Fruit fly (Drosophila melanogaster) whole organism: ENCODE measurements around the gene CG3625.

Source experiments
- CG8478 ChIP-seq: fragments of >200 bp; optimal IDR thresholded peaks from 2 replicates; lab custom pipeline; 2018; ENCODE audit warnings: inconsistent platforms
- EcR ChIP-seq, 2 experiments: fragments of >200 bp; optimal IDR thresholded peaks; 2 replicates each; lab custom pipeline; 2017; ENCODE audit warnings: missing biosample characterization in 2 of 2, missing genetic modification characterization in 2 of 2, missing genetic modification reagents in 2 of 2
- pan ChIP-seq: fragments of >200 bp; optimal IDR thresholded peaks from 2 replicates; lab custom pipeline; 2017
- psq ChIP-seq: fragments of >200 bp; optimal IDR thresholded peaks from 2 replicates; lab custom pipeline; 2017
- usp ChIP-seq: fragments of >200 bp; optimal IDR thresholded peaks from 2 replicates; lab custom pipeline; 2017; ENCODE audit warnings: missing biosample characterization, missing genetic modification characterization, mixed read lengths

- TF ChIP-seq usp (GFP tag; lab: Kevin White, UChicago): no peak
- no peak for TF ChIP-seq EcR (GFP tag; optimal IDR thresholded peaks at IDR 0.05; lab: Kevin White, UChicago)
- TF ChIP-seq CG8478: no peak
- TF ChIP-seq psq (lab: Kevin White, UChicago): no peak
- TF ChIP-seq pan (lab: Kevin White, UChicago): no peak
Observed at dm6 chr2L:292301-292700, 706 bp upstream of the CG3625 start, which contains the start of gene CG11562.
